Fruit fly (Drosophila melanogaster) whole organism: Measurements from ENCODE around the gene OtopLa.

Source experiments
- CG8478 ChIP-seq: fragments of >200 bp; optimal IDR thresholded peaks from 2 replicates; lab custom pipeline; 2018; ENCODE audit warnings: inconsistent platforms
- Dll ChIP-seq: fragments of >200 bp; optimal IDR thresholded peaks from 2 replicates; lab custom pipeline; 2017
- EcR ChIP-seq, 2 experiments: fragments of >200 bp; optimal IDR thresholded peaks; 2 replicates each; lab custom pipeline; 2017; ENCODE audit warnings: missing biosample characterization in 2 of 2, missing genetic modification characterization in 2 of 2, missing genetic modification reagents in 2 of 2
- pan ChIP-seq: fragments of >200 bp; optimal IDR thresholded peaks from 2 replicates; lab custom pipeline; 2017
- psq ChIP-seq: fragments of >200 bp; optimal IDR thresholded peaks from 2 replicates; lab custom pipeline; 2017
- usp ChIP-seq: fragments of >200 bp; optimal IDR thresholded peaks from 2 replicates; lab custom pipeline; 2017; ENCODE audit warnings: missing biosample characterization, missing genetic modification characterization, mixed read lengths

OtopLa gene

dm6 chrX:5678178-5678470 is 29.8 kb upstream of the OtopLa start:
- no peak for TF ChIP-seq EcR (GFP tag; optimal IDR thresholded peaks at IDR 0.05; lab: Kevin White, UChicago)
- TF ChIP-seq psq (lab: Kevin White, UChicago) = no peak

DNA sequence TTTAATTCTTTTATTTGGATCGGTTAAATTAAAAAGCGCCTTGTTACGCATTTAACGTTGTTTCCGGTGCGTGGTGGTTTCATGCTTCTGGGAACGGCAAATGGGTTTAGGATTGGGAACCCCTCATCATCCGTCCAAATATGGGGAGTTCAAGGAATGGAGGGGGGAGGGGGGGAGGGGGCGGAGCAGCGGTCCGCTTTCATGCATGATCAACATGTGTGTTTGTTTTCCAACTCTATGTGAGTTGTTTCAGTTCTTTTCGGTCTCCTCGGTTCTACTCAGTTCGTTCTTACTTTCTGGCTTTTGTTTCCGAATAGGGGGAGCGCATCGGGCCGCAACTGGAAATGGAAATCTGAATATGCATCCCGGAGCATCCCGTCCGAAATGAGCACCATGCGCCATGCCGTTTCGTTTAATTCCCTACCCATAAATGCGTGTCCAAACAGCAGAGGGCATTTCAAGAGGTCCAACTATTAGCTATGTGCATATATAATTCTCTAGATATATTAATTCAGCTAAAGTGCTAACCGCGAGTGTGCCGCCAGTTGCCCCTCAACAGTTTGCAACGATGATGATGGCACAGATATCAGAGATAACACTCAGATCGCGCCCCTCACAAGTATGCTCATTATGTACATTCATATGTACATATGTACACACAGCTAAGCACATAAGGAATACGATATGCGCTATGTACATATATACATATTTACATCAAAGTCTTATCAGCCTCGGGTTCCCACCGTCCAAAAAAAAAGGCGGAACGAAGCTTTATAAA is 29.3 kb upstream of the OtopLa start:
- TF ChIP-seq psq (lab: Kevin White, UChicago) = no peak

- TF ChIP-seq usp (GFP tag; lab: Kevin White, UChicago) (no peak), Dll (lab: Kevin White, UChicago) (no peak), EcR (GFP tag; optimal IDR thresholded peaks at IDR 0.05; lab: Kevin White, UChicago) (no peak), psq (lab: Kevin White, UChicago) (no peak), pan (lab: Kevin White, UChicago) (no peak), CG8478 (lab: Kevin White, UChicago) (no peak)
These were observed 28.6 kb upstream of the OtopLa start for dm6 chrX:5676855-5677254.

- TF ChIP-seq usp (GFP tag; lab: Kevin White, UChicago) (no peak), Dll (lab: Kevin White, UChicago) (no peak), psq (lab: Kevin White, UChicago) (no peak)
These were observed 24.2 kb upstream of the OtopLa start, which contains the start of gene RpL35 for dm6 chrX:5672243-5673051. RpL35 (plus strand) TSS chrX:5672401.

dm6 chrX:5671537-5672029 is 23.3 kb upstream of the OtopLa start, which contains the start of gene Rab18:
Rab18 (minus strand) TSS chrX:5671812.
- no peak for TF ChIP-seq Dll (lab: Kevin White, UChicago)
- TF ChIP-seq CG8478 (lab: Kevin White, UChicago) = no peak
- no peak for TF ChIP-seq usp (GFP tag; lab: Kevin White, UChicago)
- TF ChIP-seq pan (lab: Kevin White, UChicago) = no peak
- no peak for TF ChIP-seq EcR (GFP tag; optimal IDR thresholded peaks at IDR 0.05; lab: Kevin White, UChicago)
- TF ChIP-seq psq (lab: Kevin White, UChicago) = no peak

dm6 chrX:5665902-5666301 is 17.6 kb upstream of the OtopLa start, which contains the start of the genes Sirt4 and CG4119:
Sirt4 (minus strand) TSS chrX:5665940.
CG4119 (plus strand) TSS chrX:5666052.
- TF ChIP-seq usp (GFP tag; lab: Kevin White, UChicago) (no peak), EcR (GFP tag; optimal IDR thresholded peaks at IDR 0.05; lab: Kevin White, UChicago) (no peak), Dll (lab: Kevin White, UChicago) (no peak)

- no peak for TF ChIP-seq psq (lab: Kevin White, UChicago)
- no peak for TF ChIP-seq pan (lab: Kevin White, UChicago)
- no peak for TF ChIP-seq EcR (GFP tag; optimal IDR thresholded peaks at IDR 0.05; lab: Kevin White, UChicago)
- no peak for TF ChIP-seq Dll (lab: Kevin White, UChicago)
These were observed 15.9 kb upstream of the OtopLa start for dm6 chrX:5664222-5664621.

DNA sequence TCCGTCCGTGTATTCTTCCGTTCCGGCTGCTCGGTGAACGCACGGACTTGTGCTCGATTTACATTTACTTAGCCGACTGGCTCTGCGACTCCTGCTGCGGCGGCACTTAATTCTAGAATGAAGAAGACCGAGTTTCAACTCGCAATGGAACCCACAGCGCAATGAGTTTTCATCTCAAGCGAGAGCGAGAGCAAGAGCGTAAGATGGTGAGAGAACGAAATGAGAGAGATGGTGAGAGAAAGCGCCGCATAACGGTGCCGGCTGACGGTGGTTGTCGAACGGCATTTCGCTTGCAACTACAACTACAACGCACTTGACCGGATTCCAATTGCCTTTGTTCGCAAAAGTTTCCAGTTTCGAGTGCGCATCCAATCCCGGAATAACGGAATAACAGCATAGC is 14.5 kb upstream of the OtopLa start, which contains the start of gene OtopLc:
OtopLc (minus strand) TSS at position 101 of the 400 bp plus-strand sequence.
- TF ChIP-seq pan (lab: Kevin White, UChicago) = no peak
- TF ChIP-seq CG8478 (lab: Kevin White, UChicago) = no peak
- no peak for TF ChIP-seq usp (GFP tag; lab: Kevin White, UChicago)
- no peak for TF ChIP-seq EcR (GFP tag; optimal IDR thresholded peaks at IDR 0.05; lab: Kevin White, UChicago)
- TF ChIP-seq Dll (lab: Kevin White, UChicago) = no peak

DNA sequence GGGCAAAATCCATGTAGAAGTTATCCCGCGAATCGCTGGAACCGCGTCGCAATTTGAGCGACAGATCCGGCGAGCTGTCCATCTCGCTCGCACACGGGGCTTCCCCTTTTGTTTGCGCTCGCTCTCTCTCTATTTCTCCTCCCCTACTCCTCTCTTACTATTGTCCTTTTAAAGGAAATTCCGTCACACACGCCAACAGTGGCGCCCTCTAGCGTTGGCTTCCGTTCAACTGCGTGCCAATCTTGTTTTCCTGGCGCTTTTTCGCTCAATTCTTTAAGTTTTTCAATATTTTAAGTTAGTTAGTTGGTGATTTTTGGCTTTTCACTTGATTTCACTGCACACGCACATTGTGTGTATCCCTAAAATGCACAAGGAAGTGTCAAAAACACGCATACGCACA is 13.7 kb upstream of the OtopLa start:
- TF ChIP-seq usp (GFP tag; lab: Kevin White, UChicago) (no peak), CG8478 (lab: Kevin White, UChicago) (no peak), Dll (lab: Kevin White, UChicago) (no peak), psq (lab: Kevin White, UChicago) (no peak), pan (lab: Kevin White, UChicago) (no peak), EcR (GFP tag; optimal IDR thresholded peaks at IDR 0.05; lab: Kevin White, UChicago) (no peak)

- no peak for TF ChIP-seq CG8478 (lab: Kevin White, UChicago)
- TF ChIP-seq Dll (lab: Kevin White, UChicago) = no peak
- no peak for TF ChIP-seq usp (GFP tag; lab: Kevin White, UChicago)
- TF ChIP-seq psq (lab: Kevin White, UChicago) = no peak
- TF ChIP-seq pan (lab: Kevin White, UChicago) = no peak
- TF ChIP-seq EcR (GFP tag; optimal IDR thresholded peaks at IDR 0.05; lab: Kevin White, UChicago) = no peak
These were observed 1.7 kb upstream of the OtopLa start for dm6 chrX:5649998-5650397.

- TF ChIP-seq usp (GFP tag; lab: Kevin White, UChicago) (no peak), pan (lab: Kevin White, UChicago) (no peak), EcR (GFP tag; optimal IDR thresholded peaks at IDR 0.05; lab: Kevin White, UChicago) (no peak)
These were observed 1.1 kb upstream of the OtopLa start for dm6 chrX:5649387-5649786.

- no peak for TF ChIP-seq usp (GFP tag; lab: Kevin White, UChicago)
- TF ChIP-seq psq (lab: Kevin White, UChicago) = no peak
- TF ChIP-seq CG8478 (lab: Kevin White, UChicago) = no peak
- TF ChIP-seq Dll (lab: Kevin White, UChicago) = no peak
- no peak for TF ChIP-seq EcR (GFP tag; optimal IDR thresholded peaks at IDR 0.05; lab: Kevin White, UChicago)
- no peak for TF ChIP-seq pan (lab: Kevin White, UChicago)
These were observed 2.1 kb downstream of the OtopLa start for dm6 chrX:5646228-5646627.
